Worm (Caenorhabditis elegans) whole organism, L2 larva: ENCODE measurements around the gene F26G1.5.

Experiments
- nhr-12 ChIP-seq: fragments of 150-350 bp; optimal IDR thresholded peaks from 2 replicates; lab custom pipeline; 2014; ENCODE audit warnings: missing biosample characterization, missing genetic modification characterization
- sma-3 ChIP-seq: sonication (generic microtip); optimal IDR thresholded peaks from 2 replicates; lab custom pipeline; 2016; ENCODE audit warnings: missing genetic modification reagents, missing genetic modification characterization, missing compliant biosample characterization
- ztf-11 ChIP-seq: sonication (generic microtip); optimal IDR thresholded peaks from 2 replicates; lab custom pipeline; 2017; ENCODE audit warnings: missing biosample characterization, missing genetic modification characterization

- TF ChIP-seq nhr-12 (no peak), ztf-11 (no peak), sma-3 (GFP tag; lab: Kevin White, UChicago) (no peak)
These were observed 34.6 kb downstream of the F26G1.5 start for ce11 chrII:4736585-4736984.
